Worm (Caenorhabditis elegans) whole organism, L4 larva: ENCODE results near the gene M199.7.

Experiments used
- F26F4.8 ChIP-seq: fragments of 200-800 bp; sonication (Bioruptor generic); conservative IDR thresholded peaks from 2 replicates; pipeline ENCODE4 v1.3.6; 2022; ENCODE audit warnings: missing genetic modification characterization, missing compliant biosample characterization
- F37D6.2 ChIP-seq: sonication (generic microtip); optimal IDR thresholded peaks from 2 replicates; lab custom pipeline; 2016; ENCODE audit warnings: mild to moderate bottlenecking, missing genetic modification characterization, missing compliant biosample characterization
- F44E2.7 ChIP-seq: fragments of 200-800 bp; sonication (Bioruptor generic); IDR thresholded peaks from 2 replicates; pipeline ENCODE4 v2.1.2; 2022; ENCODE audit warnings: missing genetic modification characterization, missing compliant biosample characterization
- R02D3.7 ChIP-seq: fragments of 150-350 bp; sonication (generic microtip); optimal IDR thresholded peaks from 3 replicates; lab custom pipeline; 2014; ENCODE audit warnings: missing biosample characterization, missing genetic modification characterization
- T26A8.4 ChIP-seq: fragments of 200-800 bp; sonication (Bioruptor generic); IDR thresholded peaks from 2 replicates; pipeline ENCODE4 v1.3.6; 2022; ENCODE audit warnings: missing genetic modification characterization, missing compliant biosample characterization
- Y105C5A.15 ChIP-seq: fragments of 200-800 bp; sonication (Bioruptor generic); IDR thresholded peaks from 2 replicates; pipeline ENCODE4 v1.3.6; 2022; ENCODE audit warnings: missing genetic modification characterization, missing compliant biosample characterization
- Y5F2A.4 ChIP-seq: fragments of 200-800 bp; sonication (Bioruptor generic); optimal IDR thresholded peaks from 2 replicates; lab custom pipeline; 2018; ENCODE audit warnings: mild to moderate bottlenecking, missing genetic modification characterization, missing compliant biosample characterization
- Y75B8A.6 ChIP-seq: fragments of 200-800 bp; sonication (Bioruptor generic); IDR thresholded peaks from 2 replicates; pipeline ENCODE4 v1.3.6; 2022; ENCODE audit warnings: missing genetic modification reagents, missing genetic modification characterization, missing compliant biosample characterization
- aha-1 ChIP-seq: fragments of 150-350 bp; peaks from one replicate; lab custom pipeline; 2014; ENCODE audit warnings: missing biosample characterization, missing genetic modification characterization
- ceh-32 ChIP-seq: sonication (generic microtip); optimal IDR thresholded peaks from 2 replicates; lab custom pipeline; 2016; ENCODE audit warnings: mild to moderate bottlenecking, missing genetic modification characterization, missing compliant biosample characterization; ENCODE audit not compliant: poor library complexity
- ceh-44 ChIP-seq: fragments of 200-800 bp; sonication (Bioruptor generic); IDR thresholded peaks from 2 replicates; pipeline ENCODE4 v1.3.6; 2022; ENCODE audit warnings: missing genetic modification reagents, missing genetic modification characterization, missing compliant biosample characterization
- ceh-62 ChIP-seq: sonication (generic microtip); optimal IDR thresholded peaks from 2 replicates; lab custom pipeline; 2017; ENCODE audit warnings: missing biosample characterization, missing genetic modification characterization
- cey-2 ChIP-seq: sonication (generic microtip); optimal IDR thresholded peaks from 3 replicates; lab custom pipeline; 2017; ENCODE audit warnings: missing genetic modification characterization, mild to moderate bottlenecking, missing compliant biosample characterization, antibody characterized with exemption, borderline replicate concordance; ENCODE audit not compliant: insufficient read depth
- ctbp-1 ChIP-seq: fragments of 200-800 bp; sonication (Bioruptor generic); IDR thresholded peaks from 2 replicates; pipeline ENCODE4 v1.3.6; 2022; ENCODE audit warnings: missing genetic modification reagents, missing genetic modification characterization, missing compliant biosample characterization
- daf-19 ChIP-seq: fragments of 200-800 bp; sonication (Bioruptor generic); conservative IDR thresholded peaks from 2 replicates; pipeline ENCODE4 v1.3.6; 2022; ENCODE audit warnings: missing genetic modification characterization, missing compliant biosample characterization
- dmd-9 ChIP-seq: fragments of 200-800 bp; sonication (Bioruptor generic); IDR thresholded peaks from 2 replicates; pipeline ENCODE4 v1.3.6; 2022; ENCODE audit warnings: missing genetic modification reagents, missing genetic modification characterization, missing compliant biosample characterization
- fkh-10 ChIP-seq: fragments of 150-350 bp; optimal IDR thresholded peaks from 2 replicates; lab custom pipeline; 2014; ENCODE audit warnings: missing biosample characterization, missing genetic modification reagents, missing genetic modification characterization
- fos-1 ChIP-seq: fragments of 150-350 bp; optimal IDR thresholded peaks from 2 replicates; lab custom pipeline; 2014; ENCODE audit warnings: missing biosample characterization, missing genetic modification characterization
- hif-1 ChIP-seq, 2 experiments: sonication (generic microtip); optimal IDR thresholded peaks; 2 replicates each; lab custom pipeline; 2016 to 2017; ENCODE audit warnings: missing compliant biosample characterization in 2 of 2, missing genetic modification characterization in 2 of 2, missing genetic modification reagents in 2 of 2, missing genotype in 2 of 2, mild to moderate bottlenecking in 1 of 2
- lim-7 ChIP-seq: fragments of 200-800 bp; sonication (Bioruptor generic); IDR thresholded peaks from 2 replicates; pipeline ENCODE4 v1.3.6; 2022; ENCODE audit warnings: missing genetic modification characterization, missing compliant biosample characterization
- lin-15B ChIP-seq: fragments of 150-350 bp; sonication (generic microtip); optimal IDR thresholded peaks from 3 replicates; lab custom pipeline; 2014; ENCODE audit warnings: missing biosample characterization, missing genetic modification characterization
- lin-38 ChIP-seq: fragments of 200-800 bp; sonication (Bioruptor generic); IDR thresholded peaks from 2 replicates; pipeline ENCODE4 v1.3.6; 2022; ENCODE audit warnings: missing genetic modification reagents, missing genetic modification characterization, missing compliant biosample characterization
- lsy-2 ChIP-seq, 2 experiments: fragments of 150-350 bp in 1 of 2; sonication (generic microtip) in 1 of 2; optimal IDR thresholded peaks; 2 replicates each; lab custom pipeline; 2014 to 2017; ENCODE audit warnings: missing biosample characterization in 2 of 2, missing genetic modification characterization in 2 of 2
- madf-5 ChIP-seq, 2 experiments: fragments of 200-800 bp; sonication (Bioruptor generic); IDR thresholded peaks; 2 replicates each; pipeline ENCODE4 v1.3.6; 2022; ENCODE audit warnings: missing compliant biosample characterization in 2 of 2, missing genetic modification characterization in 2 of 2
- mxl-2 ChIP-seq: fragments of 200-800 bp; sonication (Bioruptor generic); conservative IDR thresholded peaks from 2 replicates; pipeline ENCODE4 v1.3.6; 2022; ENCODE audit warnings: missing genetic modification reagents, missing genetic modification characterization, missing compliant biosample characterization
- mxl-3 ChIP-seq: fragments of 200-800 bp; sonication (Bioruptor generic); optimal IDR thresholded peaks from 2 replicates; lab custom pipeline; 2018; ENCODE audit warnings: mild to moderate bottlenecking, missing genetic modification characterization, missing compliant biosample characterization
- nhr-10 ChIP-seq: fragments of 150-350 bp; optimal IDR thresholded peaks from 2 replicates; lab custom pipeline; 2014; ENCODE audit warnings: missing biosample characterization, missing genetic modification characterization
- nhr-11 ChIP-seq: fragments of 150-350 bp; optimal IDR thresholded peaks from 2 replicates; lab custom pipeline; 2014; ENCODE audit warnings: missing biosample characterization, missing genetic modification characterization
- nhr-28 ChIP-seq: fragments of 150-350 bp; optimal IDR thresholded peaks from 2 replicates; lab custom pipeline; 2014; ENCODE audit warnings: missing biosample characterization, missing genetic modification characterization
- nhr-48 ChIP-seq: sonication (generic microtip); optimal IDR thresholded peaks from 2 replicates; lab custom pipeline; 2016; ENCODE audit warnings: mild to moderate bottlenecking, missing genetic modification characterization, missing compliant biosample characterization
- nhr-76 ChIP-seq: fragments of 150-350 bp; optimal IDR thresholded peaks from 2 replicates; lab custom pipeline; 2014; ENCODE audit warnings: missing biosample characterization, missing genetic modification characterization
- nhr-77 ChIP-seq: fragments of 150-350 bp; optimal IDR thresholded peaks from 2 replicates; lab custom pipeline; 2014; ENCODE audit warnings: missing biosample characterization, missing genetic modification characterization
- pha-4 ChIP-seq, 2 experiments: fragments of 150-350 bp in 1 of 2; fragments of 200-800 bp in 1 of 2; sonication (Bioruptor generic) in 1 of 2; IDR thresholded peaks in 1 of 2; optimal IDR thresholded peaks in 1 of 2; 2 replicates each; pipeline versions ENCODE4 v1.3.6 to Lab custom; 2014 to 2022; ENCODE audit warnings: missing genetic modification characterization in 2 of 2, missing genetic modification reagents in 2 of 2, missing biosample characterization in 1 of 2, missing compliant biosample characterization in 1 of 2
- pqm-1 ChIP-seq: sonication (generic microtip); optimal IDR thresholded peaks from 2 replicates; lab custom pipeline; 2017; ENCODE audit warnings: missing biosample characterization, missing genetic modification characterization
- saeg-2 ChIP-seq: fragments of 200-800 bp; sonication (Bioruptor generic); IDR thresholded peaks from 2 replicates; pipeline ENCODE4 v1.3.6; 2022; ENCODE audit warnings: missing genetic modification reagents, missing genetic modification characterization, missing compliant biosample characterization
- skn-1 ChIP-seq: fragments of 150-350 bp; optimal IDR thresholded peaks from 2 replicates; lab custom pipeline; 2014; ENCODE audit warnings: missing biosample characterization, missing genetic modification characterization
- spr-1 ChIP-seq: sonication (generic microtip); optimal IDR thresholded peaks from 2 replicates; lab custom pipeline; 2016; ENCODE audit warnings: mild to moderate bottlenecking, missing genetic modification characterization, missing compliant biosample characterization
- tra-1 ChIP-seq: fragments of 200-800 bp; sonication (Bioruptor generic); IDR thresholded peaks from 2 replicates; pipeline ENCODE4 v1.3.6; 2022; ENCODE audit warnings: missing genetic modification reagents, missing genetic modification characterization, missing compliant biosample characterization
- unc-39 ChIP-seq: sonication (generic microtip); optimal IDR thresholded peaks from 2 replicates; lab custom pipeline; 2017; ENCODE audit warnings: missing biosample characterization, missing genetic modification characterization
- unc-62 ChIP-seq, 3 experiments: fragments of 150-350 bp in 1 of 3; sonication (generic microtip); optimal IDR thresholded peaks in 2 of 3; peaks in 1 of 3; 1 replicate in 1 of 3; 2 replicates in 2 of 3; lab custom pipeline; 2014 to 2017; ENCODE audit warnings: missing biosample characterization in 3 of 3, missing genetic modification characterization in 3 of 3, missing genetic modification reagents in 3 of 3, missing genotype in 1 of 3
- vab-7 ChIP-seq: fragments of 200-800 bp; sonication (Bioruptor generic); IDR thresholded peaks from 2 replicates; pipeline ENCODE4 v1.3.6; 2022; ENCODE audit warnings: missing genetic modification reagents, missing genetic modification characterization, missing compliant biosample characterization
- zag-1 ChIP-seq: fragments of 150-350 bp; optimal IDR thresholded peaks from 2 replicates; lab custom pipeline; 2014; ENCODE audit warnings: missing biosample characterization, missing genetic modification characterization
- zip-2 ChIP-seq: fragments of 150-350 bp; optimal IDR thresholded peaks from 2 replicates; lab custom pipeline; 2014; ENCODE audit warnings: missing biosample characterization, missing genetic modification characterization
- ztf-11 ChIP-seq: fragments of 150-350 bp; optimal IDR thresholded peaks from 2 replicates; lab custom pipeline; 2014; ENCODE audit warnings: missing biosample characterization, missing genetic modification characterization
- ztf-7 ChIP-seq: fragments of 150-350 bp; optimal IDR thresholded peaks from 2 replicates; lab custom pipeline; 2014; ENCODE audit warnings: missing biosample characterization, missing genetic modification characterization

The M199.7 gene

ce11 chrIV:15122882-15123281, at the start of gene M199.7:
TSS of gene M199.7 (plus strand) at chrIV:15123182.
- no peak for TF ChIP-seq Y75B8A.6 (GFP tag; lab: Robert Waterston, UW)
- no peak for TF ChIP-seq nhr-28 (tag; lab: Kevin White, UChicago)
- TF ChIP-seq mxl-3 (GFP tag; lab: Kevin White, UChicago) = no peak
- no peak for TF ChIP-seq Y5F2A.4 (GFP tag; lab: Kevin White, UChicago)
- TF ChIP-seq madf-5 (GFP tag; IDR thresholded peaks at IDR 0.05; lab: Robert Waterston, UW) = no peak
- TF ChIP-seq lin-15B = no peak
- no peak for TF ChIP-seq ztf-11 (tag; lab: Kevin White, UChicago)
- TF ChIP-seq F26F4.8 (GFP tag; lab: Robert Waterston, UW) = no peak
- TF ChIP-seq vab-7 = no peak
- TF ChIP-seq ceh-32 (tag; lab: Kevin White, UChicago) = no peak
- no peak for TF ChIP-seq lim-7 (GFP tag; lab: Robert Waterston, UW)
- no peak for TF ChIP-seq hif-1 (tag; optimal IDR thresholded peaks at IDR 0.05; lab: Kevin White, UChicago)
- TF ChIP-seq pha-4 (GFP tag; IDR thresholded peaks at IDR 0.05; lab: Robert Waterston, UW) = no peak
- TF ChIP-seq pha-4 (tag; optimal IDR thresholded peaks at IDR 0.05; lab: Kevin White, UChicago) = no peak
- TF ChIP-seq ctbp-1 (GFP tag; lab: Robert Waterston, UW) = no peak
- TF ChIP-seq nhr-77 (tag; lab: Kevin White, UChicago) = no peak
- TF ChIP-seq cey-2 = no peak
- TF ChIP-seq unc-39 (tag; lab: Kevin White, UChicago) = no peak
- no peak for TF ChIP-seq lsy-2 (tag; optimal IDR thresholded peaks at IDR 0.05; lab: Kevin White, UChicago)

- TF ChIP-seq daf-19 (GFP tag; lab: Robert Waterston, UW) (no peak), madf-5 (GFP tag; IDR thresholded peaks at IDR 0.05; lab: Robert Waterston, UW) (no peak), dmd-9 (no peak), zip-2 (no peak), Y105C5A.15 (GFP tag; lab: Robert Waterston, UW) (no peak), pqm-1 (tag; lab: Kevin White, UChicago) (no peak), F37D6.2 (tag; lab: Kevin White, UChicago) (no peak), mxl-2 (no peak), nhr-77 (tag; lab: Kevin White, UChicago) (no peak), nhr-11 (tag; lab: Kevin White, UChicago) (no peak), nhr-48 (tag; lab: Kevin White, UChicago) (no peak), lin-38 (no peak), fos-1 (no peak), saeg-2 (no peak), zag-1 (no peak), lim-7 (GFP tag; lab: Robert Waterston, UW) (no peak), vab-7 (no peak), T26A8.4 (no peak), nhr-10 (no peak)
Observed at ce11 chrIV:15074392-15074791, 48.6 kb upstream of the M199.7 start, which contains the start of gene srt-50. TSS of gene srt-50 (plus strand) at chrIV:15074692.

ce11 chrIV:15098294-15098693, 24.7 kb upstream of the M199.7 start, which contains the start of gene srt-49:
TSS of gene srt-49 (minus strand) at chrIV:15098394.
- TF ChIP-seq ceh-32 (tag; lab: Kevin White, UChicago) = no peak

- TF ChIP-seq fkh-10 (GFP tag; lab: Kevin White, UChicago) = no peak
- no peak for TF ChIP-seq tra-1 (GFP tag; lab: Robert Waterston, UW)
- TF ChIP-seq F44E2.7 (GFP tag; lab: Robert Waterston, UW) = no peak
- TF ChIP-seq spr-1 = no peak
- TF ChIP-seq ztf-7 (tag; lab: Kevin White, UChicago) = no peak
- no peak for TF ChIP-seq nhr-76 (tag; lab: Kevin White, UChicago)
- TF ChIP-seq pqm-1 (tag; lab: Kevin White, UChicago) = no peak
- no peak for TF ChIP-seq vab-7
- no peak for TF ChIP-seq unc-62 (GFP tag; optimal IDR thresholded peaks at IDR 0.05 in 1 of 2; lab: Kevin White, UChicago)
- TF ChIP-seq unc-62 (tag; optimal IDR thresholded peaks at IDR 0.05; lab: Kevin White, UChicago) = no peak
- TF ChIP-seq nhr-48 (tag; lab: Kevin White, UChicago) = no peak
- TF ChIP-seq F37D6.2 (tag; lab: Kevin White, UChicago) = no peak
- no peak for TF ChIP-seq aha-1 (tag; lab: Kevin White, UChicago)
- TF ChIP-seq zag-1 = no peak
- no peak for TF ChIP-seq lin-15B
- no peak for TF ChIP-seq ceh-62 (tag; lab: Kevin White, UChicago)
- TF ChIP-seq skn-1 (tag; lab: Kevin White, UChicago) = no peak
- no peak for TF ChIP-seq R02D3.7 (tag; lab: Kevin White, UChicago)
- no peak for TF ChIP-seq nhr-77 (tag; lab: Kevin White, UChicago)
- no peak for TF ChIP-seq ceh-44 (GFP tag; lab: Robert Waterston, UW)
- TF ChIP-seq lin-38 = no peak
Observed at ce11 chrIV:15103224-15103679, 19.7 kb upstream of the M199.7 start, which contains the start of gene srt-44. TSS of gene srt-44 (plus strand) at chrIV:15103629.
